Fruit fly (Drosophila melanogaster) whole organism, embryonic: Measurements from ENCODE around the gene CG42399.

Source experiments
- Abd-B ChIP-seq: fragments of 200-800 bp; sonication (Bioruptor generic); optimal IDR thresholded peaks from 2 replicates; lab custom pipeline; 2018; ENCODE audit warnings: missing biosample characterization, mild to moderate bottlenecking, missing genetic modification characterization, moderate library complexity
- Bteb2 ChIP-seq: fragments of 200-800 bp; sonication (Bioruptor generic); optimal IDR thresholded peaks from 2 replicates; lab custom pipeline; 2016; ENCODE audit warnings: missing biosample characterization, missing genetic modification characterization
- C15 ChIP-seq: fragments of 200-800 bp; sonication (Bioruptor generic); IDR thresholded peaks from 3 replicates; pipeline ENCODE4 v1.3.6; 2022; ENCODE audit warnings: missing biosample characterization, missing genetic modification characterization
- CG10462 ChIP-seq: fragments of 200-800 bp; sonication (Bioruptor generic); optimal IDR thresholded peaks from 2 replicates; lab custom pipeline; 2016; ENCODE audit warnings: missing biosample characterization, missing genetic modification characterization
- CG11085 ChIP-seq: fragments of 200-800 bp; sonication (Bioruptor generic); IDR thresholded peaks from 2 replicates; pipeline ENCODE4 v1.3.6; 2022; ENCODE audit warnings: missing biosample characterization, missing genetic modification characterization
- CG11723 ChIP-seq: fragments of 200-800 bp; sonication (Bioruptor generic); optimal IDR thresholded peaks from 2 replicates; lab custom pipeline; 2017; ENCODE audit warnings: missing biosample characterization, mild to moderate bottlenecking, missing genetic modification characterization
- CG1233 ChIP-seq: fragments of 200-800 bp; sonication (Bioruptor generic); optimal IDR thresholded peaks from 4 replicates; lab custom pipeline; 2018; ENCODE audit warnings: missing biosample characterization, mild to moderate bottlenecking, missing genetic modification characterization
- CG13296 ChIP-seq: fragments of 200-800 bp; sonication (Bioruptor generic); optimal IDR thresholded peaks from 3 replicates; lab custom pipeline; 2018; ENCODE audit warnings: missing biosample characterization, mild to moderate bottlenecking, missing genetic modification characterization
- CG14441 ChIP-seq: fragments of 200-800 bp; sonication (Bioruptor generic); IDR thresholded peaks from 2 replicates; pipeline ENCODE4 v1.3.6; 2022; ENCODE audit warnings: missing biosample characterization, missing genetic modification characterization
- CG15601 ChIP-seq: fragments of 200-800 bp; sonication (Bioruptor generic); optimal IDR thresholded peaks from 3 replicates; lab custom pipeline; 2019; ENCODE audit warnings: missing biosample characterization, mild to moderate bottlenecking, missing genetic modification characterization, moderate library complexity
- CG17612 ChIP-seq: fragments of 200-800 bp; sonication (Bioruptor generic); IDR thresholded peaks from 2 replicates; pipeline ENCODE4 v1.3.6; 2022; ENCODE audit warnings: missing biosample characterization, missing genetic modification characterization
- CG17802 ChIP-seq: fragments of 200-800 bp; sonication (Bioruptor generic); optimal IDR thresholded peaks from 2 replicates; lab custom pipeline; 2018; ENCODE audit warnings: missing biosample characterization, mild to moderate bottlenecking, missing genetic modification characterization, moderate library complexity
- CG17912 ChIP-seq: fragments of 200-800 bp; sonication (Bioruptor generic); optimal IDR thresholded peaks from 2 replicates; lab custom pipeline; 2018; ENCODE audit warnings: missing biosample characterization, mild to moderate bottlenecking, missing genetic modification characterization
- CG18599 ChIP-seq: fragments of 200-800 bp; sonication (Bioruptor generic); optimal IDR thresholded peaks from 3 replicates; lab custom pipeline; 2017; ENCODE audit warnings: missing biosample characterization, missing genetic modification characterization, mild to moderate bottlenecking, moderate library complexity, missing genetic modification reagents
- CG3065 ChIP-seq: fragments of 200-800 bp; sonication (Bioruptor generic); optimal IDR thresholded peaks from 2 replicates; lab custom pipeline; 2016; ENCODE audit warnings: missing biosample characterization, missing genetic modification characterization
- CG32772 ChIP-seq: fragments of 200-800 bp; sonication (Bioruptor generic); IDR thresholded peaks from 2 replicates; pipeline ENCODE4 v1.3.6; 2022; ENCODE audit warnings: missing biosample characterization, missing genetic modification characterization
- CG3281 ChIP-seq: fragments of 200-800 bp; sonication (Bioruptor generic); optimal IDR thresholded peaks from 3 replicates; lab custom pipeline; 2017; ENCODE audit warnings: missing biosample characterization, mild to moderate bottlenecking, missing genetic modification characterization
- CG3726 ChIP-seq: fragments of 200-800 bp; sonication (Bioruptor generic); IDR thresholded peaks from 3 replicates; pipeline ENCODE4, ENCODE4 v1.3.6; 2022; ENCODE audit warnings: missing biosample characterization, missing genetic modification characterization
- CG4424 ChIP-seq: fragments of 200-800 bp; sonication (Bioruptor generic); optimal IDR thresholded peaks from 3 replicates; lab custom pipeline; 2016; ENCODE audit warnings: missing biosample characterization, missing genetic modification characterization
- CG4730 ChIP-seq: fragments of 200-800 bp; sonication (Bioruptor generic); IDR thresholded peaks from 2 replicates; pipeline ENCODE4 v1.3.6; 2022; ENCODE audit warnings: missing biosample characterization, missing genetic modification characterization
- CG5953 ChIP-seq: fragments of 200-800 bp; sonication (Bioruptor generic); IDR thresholded peaks from 2 replicates; pipeline ENCODE4 v1.3.6; 2022; ENCODE audit warnings: missing biosample characterization, missing genetic modification characterization
- CG7372 ChIP-seq: fragments of 200-800 bp; sonication (Bioruptor generic); IDR thresholded peaks from 2 replicates; pipeline ENCODE4 v1.3.6; 2022; ENCODE audit warnings: missing biosample characterization, missing genetic modification characterization
- Eip74EF ChIP-seq, 2 experiments: fragments of 200-800 bp in 1 of 2; fragments of >200 bp in 1 of 2; sonication (Bioruptor generic) in 1 of 2; optimal IDR thresholded peaks; 2 replicates each; lab custom pipeline; 2017 to 2019; ENCODE audit warnings: missing biosample characterization in 2 of 2, missing genetic modification characterization in 2 of 2, mild to moderate bottlenecking in 1 of 2, moderate library complexity in 1 of 2
- H2.0 ChIP-seq: fragments of 200-800 bp; sonication (Bioruptor generic); IDR thresholded peaks from 2 replicates; pipeline ENCODE4 v1.3.6; 2022; ENCODE audit warnings: missing biosample characterization, missing genetic modification characterization
- HLH3B ChIP-seq: fragments of 200-800 bp; sonication (Bioruptor generic); IDR thresholded peaks from 2 replicates; pipeline ENCODE4 v1.3.6; 2022; ENCODE audit warnings: missing biosample characterization, missing genetic modification characterization
- Hr51 ChIP-seq, 2 experiments: fragments of 200-800 bp; sonication (Bioruptor generic); optimal IDR thresholded peaks; 2 replicates in 1 of 2; 3 replicates in 1 of 2; lab custom pipeline; 2016 to 2018; ENCODE audit warnings: missing biosample characterization in 2 of 2, missing genetic modification characterization in 2 of 2, mild to moderate bottlenecking in 1 of 2, moderate library complexity in 1 of 2
- Max ChIP-seq: fragments of 200-800 bp; sonication (Bioruptor generic); optimal IDR thresholded peaks from 2 replicates; lab custom pipeline; 2016; ENCODE audit warnings: missing biosample characterization, mild to moderate bottlenecking, missing genetic modification characterization
- Med ChIP-seq: fragments of 200-800 bp; sonication (Bioruptor generic); peaks from one replicate; lab custom pipeline; 2016; ENCODE audit warnings: missing biosample characterization, missing genetic modification characterization, mild to moderate bottlenecking, inconsistent platforms, moderate library complexity
- Neu2 ChIP-seq: fragments of 200-800 bp; sonication (Bioruptor generic); optimal IDR thresholded peaks from 3 replicates; lab custom pipeline; 2016; ENCODE audit warnings: missing biosample characterization, missing genetic modification characterization, borderline replicate concordance
- Side ChIP-seq: fragments of 200-800 bp; sonication (Bioruptor generic); optimal IDR thresholded peaks from 2 replicates; lab custom pipeline; 2016; ENCODE audit warnings: missing biosample characterization, missing genetic modification characterization
- Sox102F ChIP-seq: fragments of 200-800 bp; sonication (Bioruptor generic); optimal IDR thresholded peaks from 2 replicates; lab custom pipeline; 2018; ENCODE audit warnings: missing biosample characterization, mild to moderate bottlenecking, missing genetic modification characterization, moderate library complexity
- Sry-δ ChIP-seq: fragments of 200-800 bp; sonication (Bioruptor generic); optimal IDR thresholded peaks from 2 replicates; lab custom pipeline; 2016; ENCODE audit warnings: missing biosample characterization, missing genetic modification characterization
- ab ChIP-seq: fragments of 200-800 bp; sonication (Bioruptor generic); optimal IDR thresholded peaks from 2 replicates; lab custom pipeline; 2016; ENCODE audit warnings: missing biosample characterization, missing genetic modification characterization
- bbx ChIP-seq: fragments of 200-800 bp; sonication (Bioruptor generic); IDR thresholded peaks from 2 replicates; pipeline ENCODE4 v1.3.6; 2022; ENCODE audit warnings: missing biosample characterization, missing genetic modification characterization; ENCODE audit not compliant: partially characterized antibody
- chm ChIP-seq: fragments of 200-800 bp; sonication (Bioruptor generic); IDR thresholded peaks from 2 replicates; pipeline ENCODE4 v1.3.6; 2022; ENCODE audit warnings: missing biosample characterization, missing genetic modification characterization
- crol ChIP-seq: fragments of 200-800 bp; sonication (Bioruptor generic); IDR thresholded peaks from 2 replicates; pipeline ENCODE4 v1.3.6; 2022; ENCODE audit warnings: missing biosample characterization, missing genetic modification characterization
- disco-r ChIP-seq: fragments of 200-800 bp; sonication (Bioruptor generic); optimal IDR thresholded peaks from 2 replicates; lab custom pipeline; 2016; ENCODE audit warnings: missing biosample characterization, missing genetic modification characterization
- dm ChIP-seq: fragments of 200-800 bp; sonication (Bioruptor generic); optimal IDR thresholded peaks from 3 replicates; lab custom pipeline; 2016; ENCODE audit warnings: missing biosample characterization, missing genetic modification characterization
- fd3F ChIP-seq: fragments of 200-800 bp; sonication (Bioruptor generic); optimal IDR thresholded peaks from 2 replicates; lab custom pipeline; 2018; ENCODE audit warnings: missing biosample characterization, mild to moderate bottlenecking, missing genetic modification characterization, moderate library complexity
- fru ChIP-seq: fragments of >200 bp; optimal IDR thresholded peaks from 2 replicates; lab custom pipeline; 2017
- grau ChIP-seq: fragments of 200-800 bp; optimal IDR thresholded peaks from 3 replicates; lab custom pipeline; 2019; ENCODE audit warnings: missing biosample characterization, mild to moderate bottlenecking, missing genetic modification characterization, moderate library complexity
- gro ChIP-seq: fragments of 200-800 bp; sonication (Bioruptor generic); optimal IDR thresholded peaks from 2 replicates; lab custom pipeline; 2016; ENCODE audit warnings: missing biosample characterization, missing genetic modification characterization
- org-1 ChIP-seq: fragments of 200-800 bp; sonication (Bioruptor generic); optimal IDR thresholded peaks from 2 replicates; lab custom pipeline; 2017; ENCODE audit warnings: missing biosample characterization, missing genetic modification characterization
- pan ChIP-seq, 4 experiments: fragments of >200 bp in 3 of 4; fragments of 200-800 bp in 1 of 4; sonication (Bioruptor generic) in 1 of 4; optimal IDR thresholded peaks in 3 of 4; IDR thresholded peaks in 1 of 4; 2 replicates each; pipeline versions ENCODE4 v1.3.6 to Lab custom; 2017 to 2022; ENCODE audit warnings: missing biosample characterization in 2 of 4, missing genetic modification characterization in 2 of 4, mixed read lengths in 1 of 4
- pb ChIP-seq: fragments of 200-800 bp; sonication (Bioruptor generic); optimal IDR thresholded peaks from 3 replicates; lab custom pipeline; 2016; ENCODE audit warnings: missing biosample characterization, missing genetic modification characterization
- sens ChIP-seq: fragments of 200-800 bp; sonication (Bioruptor generic); peaks from one replicate; lab custom pipeline; 2016; ENCODE audit warnings: missing biosample characterization, missing genetic modification characterization
- sisA ChIP-seq: fragments of 200-800 bp; sonication (Bioruptor generic); IDR thresholded peaks from 2 replicates; pipeline ENCODE4 v1.3.6; 2022; ENCODE audit warnings: missing biosample characterization, missing genetic modification characterization
- tap ChIP-seq: fragments of 200-800 bp; optimal IDR thresholded peaks from 3 replicates; lab custom pipeline; 2019; ENCODE audit warnings: missing biosample characterization, mild to moderate bottlenecking, missing genetic modification characterization, moderate library complexity
- trh ChIP-seq: fragments of 200-800 bp; sonication (Bioruptor generic); optimal IDR thresholded peaks from 2 replicates; lab custom pipeline; 2016; ENCODE audit warnings: missing biosample characterization, missing genetic modification characterization
- yki ChIP-seq: fragments of >200 bp; optimal IDR thresholded peaks from 3 replicates; lab custom pipeline; 2018

The CG42399 gene

dm6 chr2L:107476-108436, 45.3 kb downstream of the CG42399 start (continued):
- TF ChIP-seq CG13296 (peak; percentile 64), CG11723 (GFP tag; lab: Kevin White, UChicago) (no peak), Hr51 (GFP tag; optimal IDR thresholded peaks at IDR 0.05; lab: Kevin White, UChicago) (no peak), tap (tag; lab: Kevin White, UChicago) (no peak), sens (GFP tag; lab: Kevin White, UChicago) (peak; percentile 4), CG18599 (GFP tag; lab: Kevin White, UChicago) (peak; percentile 54), Med (GFP tag; lab: Kevin White, UChicago) (peak; percentile 79), Sry-δ (GFP tag; lab: Kevin White, UChicago) (no peak), pan (optimal IDR thresholded peaks at IDR 0.05; lab: Kevin White, UChicago) (no peak), pan (GFP tag; optimal IDR thresholded peaks at IDR 0.05 in 1 of 2, IDR thresholded peaks at IDR 0.05 in 1 of 2) (no peak), CG3726 (GFP tag; lab: Robert Waterston, UW) (no peak), H2.0 (GFP tag; lab: Robert Waterston, UW) (no peak), CG15601 (tag; lab: Kevin White, UChicago) (peak; percentile 17), CG17802 (tag; lab: Kevin White, UChicago) (no peak), CG3281 (peak; percentile 38), Sox102F (no peak), bbx (peak; percentile 43; the same call in 1 of the 2 replicates), chm (peak; percentile 61; the same call in 1 of the 2 replicates), CG4730 (GFP tag; lab: Robert Waterston, UW) (no peak), fru (lab: Kevin White, UChicago) (no peak), pb (no peak), C15 (no peak), disco-r (no peak), crol (no peak), CG10462 (GFP tag; lab: Kevin White, UChicago) (no peak), Side (GFP tag; lab: Kevin White, UChicago) (no peak), CG3065 (GFP tag; lab: Kevin White, UChicago) (no peak), CG32772 (no peak), CG17612 (GFP tag; lab: Robert Waterston, UW) (no peak), HLH3B (GFP tag; lab: Robert Waterston, UW) (no peak), org-1 (GFP tag; lab: Kevin White, UChicago) (no peak), Bteb2 (GFP tag; lab: Kevin White, UChicago) (no peak), Neu2 (GFP tag; lab: Kevin White, UChicago) (no peak), ab (GFP tag; lab: Kevin White, UChicago) (no peak), CG14441 (GFP tag; lab: Robert Waterston, UW) (no peak), CG17912 (GFP tag; lab: Kevin White, UChicago) (no peak), CG1233 (GFP tag; lab: Kevin White, UChicago) (no peak), CG7372 (GFP tag; lab: Robert Waterston, UW) (no peak), gro (GFP tag; lab: Kevin White, UChicago) (no peak), CG11085 (GFP tag; lab: Robert Waterston, UW) (no peak), dm (peak; percentile 80), Max (peak; percentile 31), CG5953 (no peak), Eip74EF (GFP tag; optimal IDR thresholded peaks at IDR 0.05; lab: Kevin White, UChicago) (no peak), fd3F (no peak), grau (peak; percentile 35), CG4424 (GFP tag; lab: Kevin White, UChicago) (peak; percentile 23), trh (GFP tag; lab: Kevin White, UChicago) (no peak), sisA (GFP tag; lab: Robert Waterston, UW) (no peak), Abd-B (GFP tag; lab: Kevin White, UChicago) (no peak), yki (peak; percentile 34)
